Worm (Caenorhabditis elegans) whole organism, L3 larva: ENCODE measurements around the gene dao-3.

Source experiments
- ama-1 ChIP-seq: fragments of 150-350 bp; optimal IDR thresholded peaks from 2 replicates; lab custom pipeline; 2018
- lin-39 ChIP-seq: fragments of 150-350 bp; optimal IDR thresholded peaks from 2 replicates; lab custom pipeline; 2018; ENCODE audit warnings: missing biosample characterization, missing genetic modification reagents, missing genetic modification characterization
- unc-39 ChIP-seq: sonication (generic microtip); optimal IDR thresholded peaks from 4 replicates; lab custom pipeline; 2017; ENCODE audit warnings: missing biosample characterization, missing genetic modification characterization

DNA sequence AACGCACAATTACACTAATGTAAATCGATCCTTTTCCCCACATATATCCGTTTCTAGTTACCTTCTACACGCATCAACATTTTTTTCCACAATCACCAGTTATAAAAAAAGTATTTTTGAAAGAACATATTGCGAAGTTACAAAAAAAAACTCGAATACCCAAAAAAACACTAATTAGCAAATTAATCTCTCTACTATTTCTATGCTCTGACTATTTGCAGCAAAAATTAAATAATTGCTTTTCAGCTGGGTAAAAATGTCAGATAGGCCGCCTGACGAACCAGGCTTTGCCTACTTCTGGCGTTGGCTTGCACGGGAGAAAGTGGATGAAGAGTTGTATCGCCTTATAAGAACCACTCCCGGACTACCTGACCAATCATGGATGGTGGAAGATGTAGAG, 23.8 kb upstream of the dao-3 start, which contains the start of gene K07E3.1:
- TF ChIP-seq ama-1 (lab: Kevin White, UChicago) (no peak), unc-39 (tag; lab: Kevin White, UChicago) (no peak), lin-39 (tag; lab: Kevin White, UChicago) (no peak)
